Worm (Caenorhabditis elegans) whole organism, L1 larva: ENCODE data around the gene H05C05.2.

Experiments
- C04F5.9 ChIP-seq: sonication (generic microtip); optimal IDR thresholded peaks from 2 replicates; lab custom pipeline; 2016; ENCODE audit warnings: missing genetic modification characterization, missing compliant biosample characterization
- C34B4.2 ChIP-seq: sonication (generic microtip); optimal IDR thresholded peaks from 2 replicates; lab custom pipeline; 2017; ENCODE audit warnings: mild to moderate bottlenecking, missing genetic modification characterization, missing compliant biosample characterization
- F16B12.6 ChIP-seq: fragments of 150-350 bp; optimal IDR thresholded peaks from 2 replicates; lab custom pipeline; 2014; ENCODE audit warnings: missing biosample characterization, missing genetic modification characterization
- Y116A8C.19 ChIP-seq: sonication (generic microtip); optimal IDR thresholded peaks from 2 replicates; lab custom pipeline; 2016; ENCODE audit warnings: missing compliant biosample characterization, missing genetic modification characterization, borderline replicate concordance
- aha-1 ChIP-seq: fragments of 150-350 bp; optimal IDR thresholded peaks from 2 replicates; lab custom pipeline; 2014; ENCODE audit warnings: missing biosample characterization, missing genetic modification characterization
- aly-2 ChIP-seq: fragments of 150-350 bp; optimal IDR thresholded peaks from 2 replicates; lab custom pipeline; 2014; ENCODE audit warnings: missing biosample characterization, missing genetic modification characterization
- ama-1 ChIP-seq: fragments of 150-350 bp; optimal IDR thresholded peaks from 2 replicates; lab custom pipeline; 2014
- blmp-1 ChIP-seq: fragments of 150-350 bp; optimal IDR thresholded peaks from 2 replicates; lab custom pipeline; 2014; ENCODE audit warnings: missing biosample characterization, missing genetic modification characterization
- ceh-82 ChIP-seq, 3 experiments: fragments of 150-350 bp in 1 of 3; sonication (generic microtip) in 2 of 3; optimal IDR thresholded peaks; 2 replicates each; lab custom pipeline; 2014 to 2017; ENCODE audit warnings: missing biosample characterization in 3 of 3, missing genetic modification characterization in 3 of 3
- ceh-88 ChIP-seq: fragments of 200-800 bp; sonication (Bioruptor generic); IDR thresholded peaks from 2 replicates; pipeline ENCODE4 v1.3.6; 2022; ENCODE audit warnings: missing genetic modification characterization, missing compliant biosample characterization
- ceh-90 ChIP-seq: sonication (generic microtip); optimal IDR thresholded peaks from 2 replicates; lab custom pipeline; 2016; ENCODE audit warnings: missing genetic modification characterization, missing compliant biosample characterization
- dsc-1 ChIP-seq: sonication (generic microtip); optimal IDR thresholded peaks from 2 replicates; lab custom pipeline; 2016; ENCODE audit warnings: mild to moderate bottlenecking, missing genetic modification characterization, missing compliant biosample characterization
- efl-1 ChIP-seq, 4 experiments: fragments of 150-350 bp; optimal IDR thresholded peaks in 3 of 4; peaks in 1 of 4; 1 replicate in 1 of 4; 2 replicates in 3 of 4; lab custom pipeline; 2014; ENCODE audit warnings: missing biosample characterization in 2 of 4, missing genetic modification characterization in 2 of 4, missing genetic modification reagents in 2 of 4
- elt-2 ChIP-seq: sonication (generic microtip); optimal IDR thresholded peaks from 2 replicates; lab custom pipeline; 2016; ENCODE audit warnings: missing genetic modification characterization, mild to moderate bottlenecking, inconsistent platforms, missing compliant biosample characterization, missing genetic modification reagents
- elt-3 ChIP-seq, 6 experiments: fragments of 150-350 bp in 1 of 6; sonication (generic microtip); optimal IDR thresholded peaks; 2 replicates each; lab custom pipeline; 2017 to 2018; ENCODE audit warnings: missing biosample characterization in 6 of 6, missing genetic modification characterization in 6 of 6, inconsistent platforms in 1 of 6
- fkh-8 ChIP-seq: sonication (generic microtip); optimal IDR thresholded peaks from 2 replicates; lab custom pipeline; 2016; ENCODE audit warnings: mild to moderate bottlenecking, missing genetic modification characterization, missing compliant biosample characterization
- fos-1 ChIP-seq: fragments of 150-350 bp; optimal IDR thresholded peaks from 2 replicates; lab custom pipeline; 2014; ENCODE audit warnings: missing biosample characterization, missing genetic modification characterization
- hlh-17 ChIP-seq: fragments of 200-800 bp; sonication (Bioruptor generic); optimal IDR thresholded peaks from 2 replicates; lab custom pipeline; 2018; ENCODE audit warnings: missing genetic modification characterization, mild to moderate bottlenecking, missing compliant biosample characterization, moderate library complexity, borderline replicate concordance
- jun-1 ChIP-seq: fragments of 150-350 bp; optimal IDR thresholded peaks from 2 replicates; lab custom pipeline; 2014; ENCODE audit warnings: missing biosample characterization, missing genetic modification reagents, missing genetic modification characterization
- lin-14 ChIP-seq: fragments of 200-800 bp; sonication (Bioruptor generic); optimal IDR thresholded peaks from 2 replicates; lab custom pipeline; 2018; ENCODE audit warnings: mild to moderate bottlenecking, missing genetic modification characterization, moderate library complexity, missing compliant biosample characterization
- lin-15B ChIP-seq: fragments of 150-350 bp; sonication (generic microtip); optimal IDR thresholded peaks from 3 replicates; lab custom pipeline; 2014; ENCODE audit warnings: missing biosample characterization, missing genetic modification characterization
- lin-39 ChIP-seq: fragments of 150-350 bp; optimal IDR thresholded peaks from 2 replicates; lab custom pipeline; 2014; ENCODE audit warnings: missing biosample characterization, missing genetic modification reagents, missing genetic modification characterization
- lir-3 ChIP-seq: sonication (generic microtip); optimal IDR thresholded peaks from 2 replicates; lab custom pipeline; 2016; ENCODE audit warnings: mild to moderate bottlenecking, missing genetic modification characterization, moderate library complexity, missing compliant biosample characterization; ENCODE audit not compliant: poor library complexity
- lsy-2 ChIP-seq, 2 experiments: fragments of 150-350 bp; optimal IDR thresholded peaks; 2 replicates each; lab custom pipeline; 2014; ENCODE audit warnings: missing biosample characterization in 2 of 2, missing genetic modification characterization in 2 of 2
- mdl-1 ChIP-seq, 2 experiments: fragments of 150-350 bp; optimal IDR thresholded peaks; 2 replicates each; lab custom pipeline; 2014 to 2017; ENCODE audit warnings: missing biosample characterization in 2 of 2, missing genetic modification characterization in 2 of 2, inconsistent platforms in 1 of 2
- nhr-12 ChIP-seq: sonication (generic microtip); optimal IDR thresholded peaks from 2 replicates; lab custom pipeline; 2017; ENCODE audit warnings: missing biosample characterization, missing genetic modification characterization
- nhr-19 ChIP-seq: fragments of 200-800 bp; sonication (Bioruptor generic); conservative IDR thresholded peaks from 2 replicates; pipeline ENCODE4 v1.3.6; 2022; ENCODE audit warnings: missing genetic modification characterization, missing compliant biosample characterization
- nhr-76 ChIP-seq: sonication (generic microtip); optimal IDR thresholded peaks from 2 replicates; lab custom pipeline; 2017; ENCODE audit warnings: missing biosample characterization, missing genetic modification characterization
- nhr-77 ChIP-seq: fragments of 150-350 bp; optimal IDR thresholded peaks from 2 replicates; lab custom pipeline; 2014; ENCODE audit warnings: missing biosample characterization, missing genetic modification characterization
- nhr-84 ChIP-seq: sonication (generic microtip); optimal IDR thresholded peaks from 2 replicates; lab custom pipeline; 2017; ENCODE audit warnings: missing biosample characterization, missing genetic modification characterization
- nhr-85 ChIP-seq: sonication (generic microtip); peaks from one replicate; lab custom pipeline; 2016; ENCODE audit warnings: missing genetic modification characterization, inconsistent platforms, missing compliant biosample characterization
- nhr-90 ChIP-seq: sonication (generic microtip); optimal IDR thresholded peaks from 2 replicates; lab custom pipeline; 2016; ENCODE audit warnings: mild to moderate bottlenecking, missing genetic modification characterization, missing compliant biosample characterization; ENCODE audit not compliant: poor library complexity
- pag-3 ChIP-seq: sonication (generic microtip); optimal IDR thresholded peaks from 2 replicates; lab custom pipeline; 2017; ENCODE audit warnings: missing genetic modification characterization, mild to moderate bottlenecking, missing compliant biosample characterization, antibody characterized with exemption, borderline replicate concordance; ENCODE audit not compliant: insufficient read depth
- pax-3 ChIP-seq: fragments of 200-800 bp; sonication (Bioruptor generic); optimal IDR thresholded peaks from 2 replicates; lab custom pipeline; 2018; ENCODE audit warnings: mild to moderate bottlenecking, missing genetic modification characterization, moderate library complexity, missing compliant biosample characterization
- pqm-1 ChIP-seq: sonication (generic microtip); optimal IDR thresholded peaks from 3 replicates; lab custom pipeline; 2017; ENCODE audit warnings: missing biosample characterization, missing genetic modification characterization
- skn-1 ChIP-seq: fragments of 150-350 bp; optimal IDR thresholded peaks from 2 replicates; lab custom pipeline; 2014; ENCODE audit warnings: missing biosample characterization, missing genetic modification characterization
- snpc-4 ChIP-seq: fragments of 150-350 bp; optimal IDR thresholded peaks from 2 replicates; lab custom pipeline; 2014; ENCODE audit warnings: missing biosample characterization, missing genetic modification characterization
- sptf-1 ChIP-seq: fragments of 150-350 bp; optimal IDR thresholded peaks from 2 replicates; lab custom pipeline; 2014; ENCODE audit warnings: missing biosample characterization, missing genetic modification characterization
- swsn-7 ChIP-seq: sonication (generic microtip); optimal IDR thresholded peaks from 2 replicates; lab custom pipeline; 2016; ENCODE audit warnings: missing genetic modification characterization, missing compliant biosample characterization
- unc-130 ChIP-seq: fragments of 150-350 bp; optimal IDR thresholded peaks from 2 replicates; lab custom pipeline; 2017; ENCODE audit warnings: missing biosample characterization, missing genetic modification characterization, inconsistent platforms
- unc-62 ChIP-seq: fragments of 150-350 bp; optimal IDR thresholded peaks from 2 replicates; lab custom pipeline; 2014; ENCODE audit warnings: missing biosample characterization, missing genetic modification reagents, missing genetic modification characterization
- unc-86 ChIP-seq: sonication (generic microtip); optimal IDR thresholded peaks from 2 replicates; lab custom pipeline; 2016; ENCODE audit warnings: missing genetic modification characterization, missing compliant biosample characterization
- unc-98 ChIP-seq: fragments of 200-800 bp; sonication (Bioruptor generic); IDR thresholded peaks from 2 replicates; pipeline ENCODE4 v1.3.6; 2022; ENCODE audit warnings: missing genetic modification characterization, missing compliant biosample characterization
- vab-15 ChIP-seq: sonication (generic microtip); optimal IDR thresholded peaks from 2 replicates; lab custom pipeline; 2017; ENCODE audit warnings: missing genotype, mild to moderate bottlenecking, missing genetic modification characterization, missing compliant biosample characterization
- zip-4 ChIP-seq: fragments of 200-800 bp; sonication (Bioruptor generic); optimal IDR thresholded peaks from 2 replicates; lab custom pipeline; 2018; ENCODE audit warnings: mild to moderate bottlenecking, missing genetic modification characterization, moderate library complexity, missing compliant biosample characterization

H05C05.2 gene

DNA sequence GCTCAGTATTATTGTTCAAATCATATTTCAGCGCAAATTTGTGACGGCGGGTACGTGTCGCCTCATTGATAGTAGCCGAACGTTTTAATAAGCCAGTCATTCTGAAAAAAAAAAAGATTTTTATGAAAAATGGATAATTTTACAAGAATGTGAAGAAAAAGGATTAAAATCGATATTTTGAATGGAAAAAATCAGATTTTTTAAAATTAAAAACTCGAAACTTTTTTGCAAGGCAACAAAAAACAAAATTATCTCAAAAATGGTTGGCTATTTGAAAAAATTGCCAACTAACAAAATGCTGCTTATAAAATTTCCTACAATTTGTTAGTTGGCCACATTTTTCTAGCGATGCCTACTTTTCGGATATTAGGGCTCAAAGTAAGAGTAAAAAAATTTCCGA lies 24.5 kb upstream of the H05C05.2 start, which contains the start of gene Y55D5A.4:
Y55D5A.4 (minus strand) TSS at position 101 of the 400 bp plus-strand sequence.
- no peak for TF ChIP-seq unc-86 (tag; lab: Kevin White, UChicago)
- no peak for TF ChIP-seq nhr-12 (tag; lab: Kevin White, UChicago)
- TF ChIP-seq Y116A8C.19: no peak
- no peak for TF ChIP-seq unc-130 (tag; lab: Kevin White, UChicago)
- TF ChIP-seq ceh-90 (tag; lab: Kevin White, UChicago): no peak
- no peak for TF ChIP-seq unc-62 (GFP tag; lab: Kevin White, UChicago)
- no peak for TF ChIP-seq lir-3
- TF ChIP-seq nhr-19: no peak
- no peak for TF ChIP-seq C34B4.2 (tag; lab: Kevin White, UChicago)
- no peak for TF ChIP-seq C04F5.9 (tag; lab: Kevin White, UChicago)
- TF ChIP-seq lin-15B: no peak
- TF ChIP-seq hlh-17 (GFP tag; lab: Kevin White, UChicago): no peak
- TF ChIP-seq sptf-1 (tag; lab: Kevin White, UChicago): no peak
- TF ChIP-seq unc-98 (GFP tag; lab: Robert Waterston, UW): no peak
- TF ChIP-seq lin-14 (GFP tag; lab: Kevin White, UChicago): no peak
- TF ChIP-seq pax-3: no peak
- no peak for TF ChIP-seq fos-1 (tag; lab: Kevin White, UChicago)
- no peak for TF ChIP-seq elt-2 (tag; lab: Kevin White, UChicago)
- TF ChIP-seq jun-1 (tag; lab: Kevin White, UChicago): no peak
- TF ChIP-seq ceh-88 (GFP tag; lab: Robert Waterston, UW): no peak

DNA sequence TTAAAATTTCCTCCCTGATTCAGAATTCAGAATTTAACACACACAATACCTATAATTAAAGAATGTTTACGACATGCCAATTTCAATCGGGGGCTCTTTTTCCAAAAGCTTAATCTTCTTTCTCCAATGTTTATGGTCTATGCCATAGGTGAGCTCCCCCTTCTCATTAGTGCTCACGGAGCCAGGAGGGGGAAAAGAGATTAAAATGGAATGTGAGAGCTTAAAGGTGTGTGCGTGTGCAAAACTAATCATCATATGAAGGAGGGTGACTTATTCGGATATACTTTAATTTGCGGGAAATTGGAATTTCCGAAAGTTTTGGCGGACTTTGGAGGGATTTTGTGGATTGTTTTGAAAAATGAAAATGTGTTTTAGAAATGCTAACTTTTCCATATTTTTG lies 17.6 kb upstream of the H05C05.2 start:
- TF ChIP-seq F16B12.6 (no peak), ceh-82 (tag; optimal IDR thresholded peaks at IDR 0.05; lab: Kevin White, UChicago) (no peak), dsc-1 (peak; percentile 76), ama-1 (lab: Kevin White, UChicago) (no peak), sptf-1 (tag; lab: Kevin White, UChicago) (no peak), lsy-2 (tag; optimal IDR thresholded peaks at IDR 0.05; lab: Kevin White, UChicago) (no peak), aly-2 (tag; lab: Kevin White, UChicago) (no peak), nhr-77 (tag; lab: Kevin White, UChicago) (no peak), lin-15B (no peak), aha-1 (tag; lab: Kevin White, UChicago) (no peak), nhr-85 (tag; lab: Kevin White, UChicago) (peak; percentile 12), lin-39 (tag; lab: Kevin White, UChicago) (no peak), pqm-1 (tag; lab: Kevin White, UChicago) (no peak), fkh-8 (tag; lab: Kevin White, UChicago) (peak; percentile 8), elt-2 (tag; lab: Kevin White, UChicago) (no peak), nhr-76 (tag; lab: Kevin White, UChicago) (no peak), pag-3 (tag; lab: Kevin White, UChicago) (no peak), efl-1 (optimal IDR thresholded peaks at IDR 0.05; lab: Kevin White, UChicago) (no peak), efl-1 (GFP tag; optimal IDR thresholded peaks at IDR 0.05 in 1 of 2; lab: Kevin White, UChicago) (peak in 1 of 2 experiments; percentile 50)

DNA sequence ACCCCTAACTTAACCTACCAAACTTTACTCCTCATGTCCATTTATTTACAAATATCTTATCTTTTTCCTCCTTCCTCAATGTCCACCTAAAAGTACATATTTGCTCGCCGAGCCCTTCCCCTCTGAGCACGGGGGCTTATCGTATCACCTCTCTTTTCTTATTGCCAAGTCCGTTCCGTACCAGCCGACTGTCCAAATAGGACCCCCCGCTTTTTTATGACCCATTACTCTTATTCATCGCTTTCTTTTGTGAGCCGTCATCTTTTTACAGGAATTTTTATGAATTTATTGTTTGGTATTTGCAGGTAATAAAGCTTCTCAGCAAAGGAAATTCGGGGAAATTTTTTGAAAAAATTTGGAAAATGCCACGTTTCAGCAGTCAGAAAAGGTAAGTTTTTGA lies 16.7 kb upstream of the H05C05.2 start, which contains the start of gene Y55D5A.1:
Y55D5A.1 (plus strand) TSS at position 301 of the 400 bp plus-strand sequence.
- TF ChIP-seq swsn-7 (no peak), jun-1 (tag; lab: Kevin White, UChicago) (no peak), zip-4 (GFP tag; lab: Kevin White, UChicago) (no peak), aly-2 (tag; lab: Kevin White, UChicago) (no peak)

DNA sequence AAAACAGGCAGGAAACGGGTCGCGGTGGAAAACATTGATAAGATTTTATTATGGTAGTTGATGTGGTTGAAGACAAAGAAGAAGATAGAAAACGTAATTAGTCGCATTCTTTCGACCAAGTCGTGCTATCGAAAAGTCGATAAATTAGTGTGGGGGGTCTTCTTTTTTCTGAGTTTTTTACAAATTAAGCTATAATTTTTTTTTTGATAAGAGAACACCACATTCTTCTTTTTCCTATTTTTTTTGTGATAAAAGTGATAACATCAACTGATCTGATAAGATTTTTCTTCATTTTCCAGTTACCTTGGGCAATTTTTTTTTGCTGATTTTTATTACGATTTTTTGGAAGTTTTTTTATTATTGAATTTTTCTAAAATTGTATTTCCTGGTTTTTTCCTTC lies 15.5 kb upstream of the H05C05.2 start:
- no peak for TF ChIP-seq nhr-84 (tag; lab: Kevin White, UChicago)
- TF ChIP-seq Y116A8C.19: no peak
- no peak for TF ChIP-seq skn-1 (tag; lab: Kevin White, UChicago)
- TF ChIP-seq elt-3 (tag; optimal IDR thresholded peaks at IDR 0.05; lab: Kevin White, UChicago): peak in 1 of 6 experiments; percentile 71
- TF ChIP-seq snpc-4 (tag; lab: Kevin White, UChicago): no peak
- TF ChIP-seq vab-15 (tag; lab: Kevin White, UChicago): no peak
- no peak for TF ChIP-seq pag-3 (tag; lab: Kevin White, UChicago)
- TF ChIP-seq ama-1 (lab: Kevin White, UChicago): no peak
- peak; percentile 7 for TF ChIP-seq blmp-1 (tag; lab: Kevin White, UChicago)
- peak; percentile 10 for TF ChIP-seq nhr-90 (tag; lab: Kevin White, UChicago)
- TF ChIP-seq nhr-85 (tag; lab: Kevin White, UChicago): no peak
- TF ChIP-seq unc-98 (GFP tag; lab: Robert Waterston, UW): no peak
- TF ChIP-seq mdl-1 (tag; optimal IDR thresholded peaks at IDR 0.05; lab: Kevin White, UChicago): no peak
- no peak for TF ChIP-seq efl-1 (optimal IDR thresholded peaks at IDR 0.05; lab: Kevin White, UChicago)
- peak in 1 of 2 experiments; percentile 38 for TF ChIP-seq efl-1 (GFP tag; optimal IDR thresholded peaks at IDR 0.05 in 1 of 2; lab: Kevin White, UChicago)
